Worm (Caenorhabditis elegans) whole organism, L3 larva: ENCODE results near the gene Y36E3A.2.

Source experiments
- elt-1 ChIP-seq: fragments of 150-350 bp; optimal IDR thresholded peaks from 2 replicates; lab custom pipeline; 2014; ENCODE audit warnings: missing biosample characterization, missing genetic modification characterization
- lin-39 ChIP-seq: fragments of 150-350 bp; optimal IDR thresholded peaks from 2 replicates; lab custom pipeline; 2018; ENCODE audit warnings: missing biosample characterization, missing genetic modification reagents, missing genetic modification characterization
- nhr-28 ChIP-seq: fragments of 150-350 bp; optimal IDR thresholded peaks from 2 replicates; lab custom pipeline; 2014; ENCODE audit warnings: missing biosample characterization, missing genetic modification characterization
- nhr-77 ChIP-seq: fragments of 150-350 bp; optimal IDR thresholded peaks from 2 replicates; lab custom pipeline; 2014; ENCODE audit warnings: missing biosample characterization, missing genetic modification characterization

DNA sequence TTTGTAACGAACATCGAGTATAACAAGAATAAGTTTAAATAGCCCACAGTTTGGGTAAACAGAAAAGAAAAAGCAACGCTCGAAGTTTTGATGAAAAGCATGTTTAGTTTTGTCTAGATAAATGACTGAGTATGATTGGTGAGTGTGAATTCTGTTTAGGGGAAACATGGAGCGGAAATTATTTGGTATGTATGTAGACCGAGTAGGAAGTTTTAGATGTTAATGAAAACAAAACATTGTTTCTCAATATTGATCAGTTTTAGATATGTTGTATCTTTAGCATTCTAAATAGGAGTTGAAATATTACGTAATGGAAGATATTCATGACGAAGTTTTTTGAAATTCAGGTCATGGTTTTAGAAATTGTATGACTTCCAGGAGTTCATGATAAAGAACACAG is 13.2 kb upstream of the Y36E3A.2 start, which contains the start of gene srbc-63:
- TF ChIP-seq nhr-28 (no peak), nhr-77 (tag; lab: Kevin White, UChicago) (no peak), lin-39 (tag; lab: Kevin White, UChicago) (no peak), elt-1 (no peak)
